Fruit fly (Drosophila melanogaster) whole organism, embryonic: Measurements from ENCODE around the gene CG1317.

Experiments
- Ada2b ChIP-seq: fragments of 200-800 bp; sonication (Bioruptor generic); IDR thresholded peaks from 2 replicates; pipeline ENCODE4 v1.3.6; 2022; ENCODE audit warnings: missing biosample characterization, missing genetic modification characterization
- Aef1 ChIP-seq: fragments of 200-800 bp; sonication (Bioruptor generic); IDR thresholded peaks from 3 replicates; pipeline ENCODE4 v1.3.6; 2022; ENCODE audit warnings: missing biosample characterization, missing genetic modification characterization
- B-H2 ChIP-seq: fragments of 200-800 bp; sonication (Bioruptor generic); optimal IDR thresholded peaks from 2 replicates; lab custom pipeline; 2018; ENCODE audit warnings: missing biosample characterization, mild to moderate bottlenecking, missing genetic modification characterization
- Bdp1 ChIP-seq: fragments of 200-800 bp; sonication (Bioruptor generic); optimal IDR thresholded peaks from 3 replicates; lab custom pipeline; 2016; ENCODE audit warnings: missing biosample characterization, missing genetic modification characterization
- CG12155 ChIP-seq: fragments of 200-800 bp; sonication (Bioruptor generic); optimal IDR thresholded peaks from 3 replicates; lab custom pipeline; 2016; ENCODE audit warnings: missing biosample characterization, missing genetic modification characterization
- CG12659 ChIP-seq: fragments of 200-800 bp; sonication (Bioruptor generic); optimal IDR thresholded peaks from 3 replicates; lab custom pipeline; 2017; ENCODE audit warnings: mild to moderate bottlenecking, missing biosample characterization, missing genetic modification reagents, missing genetic modification characterization
- CG13424 ChIP-seq: fragments of 200-800 bp; sonication (Bioruptor generic); optimal IDR thresholded peaks from 2 replicates; lab custom pipeline; 2019; ENCODE audit warnings: missing biosample characterization, mild to moderate bottlenecking, missing genetic modification characterization, moderate library complexity
- CG14965 ChIP-seq: fragments of 200-800 bp; sonication (Bioruptor generic); optimal IDR thresholded peaks from 2 replicates; lab custom pipeline; 2016; ENCODE audit warnings: missing biosample characterization, missing genetic modification characterization, borderline replicate concordance
- CG1529 ChIP-seq: fragments of 200-800 bp; sonication (Bioruptor generic); optimal IDR thresholded peaks from 3 replicates; lab custom pipeline; 2018; ENCODE audit warnings: missing biosample characterization, missing genetic modification characterization
- CG15696 ChIP-seq: fragments of 200-800 bp; sonication (Bioruptor generic); optimal IDR thresholded peaks from 2 replicates; lab custom pipeline; 2019; ENCODE audit warnings: missing biosample characterization, mild to moderate bottlenecking, missing genetic modification characterization, moderate library complexity
- CG16779 ChIP-seq: fragments of 200-800 bp; sonication (Bioruptor generic); IDR thresholded peaks from 2 replicates; pipeline ENCODE4 v1.3.6; 2022; ENCODE audit warnings: missing biosample characterization, missing genetic modification characterization
- CG17568 ChIP-seq: fragments of 200-800 bp; sonication (Bioruptor generic); optimal IDR thresholded peaks from 2 replicates; lab custom pipeline; 2018; ENCODE audit warnings: missing biosample characterization, mild to moderate bottlenecking, missing genetic modification characterization, moderate library complexity
- CG1792 ChIP-seq: fragments of 200-800 bp; sonication (Bioruptor generic); optimal IDR thresholded peaks from 2 replicates; lab custom pipeline; 2016; ENCODE audit warnings: missing biosample characterization, missing genetic modification characterization
- CG2712 ChIP-seq: fragments of 200-800 bp; optimal IDR thresholded peaks from 3 replicates; lab custom pipeline; 2019; ENCODE audit warnings: missing biosample characterization, mild to moderate bottlenecking, missing genetic modification characterization, moderate library complexity
- CG3163 ChIP-seq: fragments of 200-800 bp; sonication (Bioruptor generic); optimal IDR thresholded peaks from 3 replicates; lab custom pipeline; 2016; ENCODE audit warnings: missing biosample characterization, missing genetic modification characterization
- CG3847 ChIP-seq: fragments of 200-800 bp; sonication (Bioruptor generic); IDR thresholded peaks from 2 replicates; pipeline ENCODE4 v1.3.6; 2022; ENCODE audit warnings: missing biosample characterization, missing genetic modification characterization
- CG6272 ChIP-seq: fragments of 200-800 bp; sonication (Bioruptor generic); IDR thresholded peaks from 2 replicates; pipeline ENCODE4 v1.3.6; 2022; ENCODE audit warnings: missing biosample characterization, missing genetic modification characterization
- CG7839 ChIP-seq: fragments of 200-800 bp; sonication (Bioruptor generic); optimal IDR thresholded peaks from 3 replicates; lab custom pipeline; 2018; ENCODE audit warnings: missing biosample characterization, mild to moderate bottlenecking, missing genetic modification characterization, moderate library complexity
- CG7987 ChIP-seq: fragments of 200-800 bp; sonication (Bioruptor generic); optimal IDR thresholded peaks from 2 replicates; lab custom pipeline; 2018; ENCODE audit warnings: missing biosample characterization, mild to moderate bottlenecking, missing genetic modification characterization, moderate library complexity
- Camta ChIP-seq: fragments of 200-800 bp; sonication (Bioruptor generic); optimal IDR thresholded peaks from 2 replicates; lab custom pipeline; 2016; ENCODE audit warnings: missing biosample characterization, missing genetic modification characterization
- D ChIP-seq, 2 experiments: fragments of 200-800 bp in 1 of 2; fragments of >200 bp in 1 of 2; sonication (Bioruptor generic) in 1 of 2; optimal IDR thresholded peaks; 2 replicates in 1 of 2; 3 replicates in 1 of 2; lab custom pipeline; 2017; ENCODE audit warnings: mild to moderate bottlenecking in 1 of 2, missing biosample characterization in 1 of 2, missing genetic modification characterization in 1 of 2, missing genetic modification reagents in 1 of 2
- Dad ChIP-seq: fragments of 200-800 bp; sonication (Bioruptor generic); optimal IDR thresholded peaks from 3 replicates; lab custom pipeline; 2016; ENCODE audit warnings: missing biosample characterization, missing genetic modification characterization
- Deaf1 ChIP-seq: fragments of 200-800 bp; optimal IDR thresholded peaks from 3 replicates; lab custom pipeline; 2019; ENCODE audit warnings: missing biosample characterization, mild to moderate bottlenecking, missing genetic modification characterization, moderate library complexity
- Dip2 ChIP-seq: fragments of 200-800 bp; sonication (Bioruptor generic); IDR thresholded peaks from 2 replicates; pipeline ENCODE4 v1.3.6; 2022; ENCODE audit warnings: missing biosample characterization, missing genetic modification characterization
- E2f2 ChIP-seq: fragments of 200-800 bp; sonication (Bioruptor generic); IDR thresholded peaks from 2 replicates; pipeline ENCODE4 v1.3.6; 2022; ENCODE audit warnings: missing biosample characterization, missing genetic modification characterization
- Fer2 ChIP-seq: fragments of 200-800 bp; sonication (Bioruptor generic); optimal IDR thresholded peaks from 2 replicates; lab custom pipeline; 2018; ENCODE audit warnings: missing biosample characterization, mild to moderate bottlenecking, missing genetic modification characterization, moderate library complexity
- Jarid2 ChIP-seq: fragments of 200-800 bp; sonication (Bioruptor generic); optimal IDR thresholded peaks from 3 replicates; lab custom pipeline; 2017; ENCODE audit warnings: mild to moderate bottlenecking, missing biosample characterization, missing genetic modification reagents, missing genetic modification characterization
- Max ChIP-seq: fragments of 200-800 bp; sonication (Bioruptor generic); optimal IDR thresholded peaks from 2 replicates; lab custom pipeline; 2016; ENCODE audit warnings: missing biosample characterization, mild to moderate bottlenecking, missing genetic modification characterization
- NfI ChIP-seq: fragments of 200-800 bp; sonication (Bioruptor generic); optimal IDR thresholded peaks from 3 replicates; lab custom pipeline; 2018; ENCODE audit warnings: missing biosample characterization, mild to moderate bottlenecking, missing genetic modification characterization, moderate library complexity
- Sry-β ChIP-seq: fragments of 200-800 bp; sonication (Bioruptor generic); optimal IDR thresholded peaks from 2 replicates; lab custom pipeline; 2018; ENCODE audit warnings: missing biosample characterization, mild to moderate bottlenecking, missing genetic modification characterization, moderate library complexity
- TFAM ChIP-seq: fragments of 200-800 bp; sonication (Bioruptor generic); optimal IDR thresholded peaks from 2 replicates; lab custom pipeline; 2017; ENCODE audit warnings: missing biosample characterization, missing genetic modification characterization, inconsistent platforms
- abd-A ChIP-seq: fragments of 200-800 bp; sonication (Bioruptor generic); optimal IDR thresholded peaks from 3 replicates; lab custom pipeline; 2019; ENCODE audit warnings: missing biosample characterization, mild to moderate bottlenecking, missing genetic modification characterization, moderate library complexity
- ac ChIP-seq: fragments of 200-800 bp; sonication (Bioruptor generic); optimal IDR thresholded peaks from 3 replicates; lab custom pipeline; 2017; ENCODE audit warnings: missing biosample characterization, mild to moderate bottlenecking, missing genetic modification characterization
- btn ChIP-seq: fragments of 200-800 bp; sonication (Bioruptor generic); optimal IDR thresholded peaks from 2 replicates; lab custom pipeline; 2016; ENCODE audit warnings: missing biosample characterization, missing genetic modification characterization
- dati ChIP-seq: fragments of 200-800 bp; sonication (Bioruptor generic); IDR thresholded peaks from 2 replicates; pipeline ENCODE4 v1.3.6; 2022; ENCODE audit warnings: missing biosample characterization, missing genetic modification characterization
- gt ChIP-seq: fragments of 200-800 bp; sonication (Bioruptor generic); IDR thresholded peaks from 2 replicates; pipeline ENCODE4 v1.3.6; 2022; ENCODE audit warnings: missing biosample characterization, missing genetic modification characterization
- hkb ChIP-seq, 2 experiments: fragments of 200-800 bp in 1 of 2; fragments of >200 bp in 1 of 2; sonication (Bioruptor generic) in 1 of 2; IDR thresholded peaks in 1 of 2; optimal IDR thresholded peaks in 1 of 2; 2 replicates each; pipeline versions ENCODE4 v1.3.6 to Lab custom; 2017 to 2022; ENCODE audit warnings: missing biosample characterization in 1 of 2, missing genetic modification characterization in 1 of 2
- hth ChIP-seq: fragments of >200 bp; optimal IDR thresholded peaks from 2 replicates; lab custom pipeline; 2017; ENCODE audit warnings: inconsistent platforms
- lmd ChIP-seq: fragments of 200-800 bp; sonication (Bioruptor generic); IDR thresholded peaks from 2 replicates; pipeline ENCODE4 v1.3.6; 2022; ENCODE audit warnings: missing biosample characterization, missing genetic modification characterization
- nau ChIP-seq: fragments of 200-800 bp; sonication (Bioruptor generic); optimal IDR thresholded peaks from 3 replicates; lab custom pipeline; 2017; ENCODE audit warnings: missing biosample characterization, mild to moderate bottlenecking, missing genetic modification characterization, missing genetic modification reagents
- nmo ChIP-seq: fragments of 200-800 bp; sonication (Bioruptor generic); optimal IDR thresholded peaks from 2 replicates; lab custom pipeline; 2018; ENCODE audit warnings: missing biosample characterization, mild to moderate bottlenecking, missing genetic modification characterization, moderate library complexity
- p53 ChIP-seq: fragments of 200-800 bp; sonication (Bioruptor generic); optimal IDR thresholded peaks from 2 replicates; lab custom pipeline; 2016; ENCODE audit warnings: missing biosample characterization, missing genetic modification characterization
- pnt ChIP-seq: fragments of 200-800 bp; sonication (Bioruptor generic); optimal IDR thresholded peaks from 3 replicates; lab custom pipeline; 2016; ENCODE audit warnings: missing biosample characterization, missing genetic modification characterization
- run ChIP-seq: fragments of 200-800 bp; sonication (Bioruptor generic); optimal IDR thresholded peaks from 3 replicates; lab custom pipeline; 2018; ENCODE audit warnings: missing biosample characterization, mild to moderate bottlenecking, missing genetic modification characterization
- salm ChIP-seq: fragments of 200-800 bp; sonication (Bioruptor generic); optimal IDR thresholded peaks from 2 replicates; lab custom pipeline; 2018; ENCODE audit warnings: missing biosample characterization, mild to moderate bottlenecking, missing genetic modification characterization
- sc ChIP-seq, 3 experiments: fragments of >200 bp in 2 of 3; fragments of 200-800 bp in 1 of 3; sonication (Bioruptor generic) in 1 of 3; optimal IDR thresholded peaks; 2 replicates in 2 of 3; 3 replicates in 1 of 3; lab custom pipeline; 2017; ENCODE audit warnings: mild to moderate bottlenecking in 1 of 3, missing biosample characterization in 1 of 3, missing genetic modification characterization in 1 of 3, missing genetic modification reagents in 1 of 3
- schlank ChIP-seq: fragments of 200-800 bp; sonication (Bioruptor generic); optimal IDR thresholded peaks from 2 replicates; lab custom pipeline; 2018; ENCODE audit warnings: missing biosample characterization, mild to moderate bottlenecking, missing genetic modification characterization
- slp2 ChIP-seq: fragments of 200-800 bp; sonication (Bioruptor generic); optimal IDR thresholded peaks from 2 replicates; lab custom pipeline; 2016; ENCODE audit warnings: missing biosample characterization, missing genetic modification characterization

CG1317 gene

DNA sequence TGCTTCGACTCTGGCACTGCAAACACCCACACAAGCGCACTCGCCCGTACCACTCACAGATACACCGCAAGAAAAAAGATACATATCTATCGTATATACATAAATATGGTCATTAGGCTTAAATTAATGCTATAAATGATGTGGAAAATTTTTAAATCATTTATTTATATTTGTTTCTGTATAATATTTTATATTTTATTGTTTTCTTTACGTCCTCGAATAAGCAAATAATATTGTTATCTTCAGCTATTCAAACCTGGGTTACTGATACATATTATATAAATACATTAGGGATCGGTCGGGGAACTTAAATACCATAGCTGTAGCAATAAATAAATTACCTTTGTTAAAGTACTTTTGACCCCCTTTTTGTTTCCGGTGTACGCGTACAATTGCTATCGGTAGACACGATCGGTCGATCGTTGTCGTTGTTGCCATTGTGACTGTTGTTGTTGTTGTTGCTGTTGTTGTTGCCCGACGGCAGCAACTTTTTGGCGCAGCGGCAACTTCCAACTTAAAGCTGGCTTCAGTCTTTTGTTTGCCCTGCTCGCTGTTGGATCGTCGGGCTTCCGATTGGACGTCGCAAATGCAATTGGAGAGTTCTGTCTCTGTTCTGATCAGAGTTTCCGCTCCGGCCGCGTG lies 45.8 kb upstream of the CG1317 start (continued):
- TF ChIP-seq schlank (no peak), B-H2 (no peak), hth (no peak), Dip2 (GFP tag; lab: Robert Waterston, UW) (no peak), btn (GFP tag; lab: Kevin White, UChicago) (no peak), salm (peak; percentile 57), CG1529 (GFP tag; lab: Kevin White, UChicago) (peak; percentile 72), Aef1 (GFP tag; lab: Robert Waterston, UW) (peak; percentile 46; the same call in 2 of the 3 replicates), CG15696 (peak; percentile 43), D (optimal IDR thresholded peaks at IDR 0.05; lab: Kevin White, UChicago) (no peak), D (GFP tag; optimal IDR thresholded peaks at IDR 0.05; lab: Kevin White, UChicago) (peak; percentile 75), lmd (GFP tag; lab: Robert Waterston, UW) (peak; percentile 65), sc (optimal IDR thresholded peaks at IDR 0.05; lab: Kevin White, UChicago) (no peak), sc (GFP tag; optimal IDR thresholded peaks at IDR 0.05; lab: Kevin White, UChicago) (peak; percentile 69), Deaf1 (tag; lab: Kevin White, UChicago) (peak; percentile 72), abd-A (tag; lab: Kevin White, UChicago) (no peak), CG14965 (GFP tag; lab: Kevin White, UChicago) (no peak), TFAM (GFP tag; lab: Kevin White, UChicago) (no peak), Fer2 (tag; lab: Kevin White, UChicago) (peak; percentile 25), Dad (GFP tag; lab: Kevin White, UChicago) (no peak), Jarid2 (GFP tag; lab: Kevin White, UChicago) (peak; percentile 12), Bdp1 (GFP tag; lab: Kevin White, UChicago) (no peak), nau (GFP tag; lab: Kevin White, UChicago) (peak; percentile 73), CG1792 (GFP tag; lab: Kevin White, UChicago) (no peak), CG3847 (GFP tag; lab: Robert Waterston, UW) (peak; percentile 43; the same call in 1 of the 2 replicates), CG17568 (GFP tag; lab: Kevin White, UChicago) (peak; percentile 31), CG16779 (GFP tag; lab: Robert Waterston, UW) (no peak), Max (GFP tag; lab: Kevin White, UChicago) (peak; percentile 28), slp2 (no peak), CG6272 (no peak), CG7987 (GFP tag; lab: Kevin White, UChicago) (peak; percentile 15), Camta (GFP tag; lab: Kevin White, UChicago) (no peak), pnt (GFP tag; lab: Kevin White, UChicago) (no peak), CG12659 (GFP tag; lab: Kevin White, UChicago) (peak; percentile 79), hkb (optimal IDR thresholded peaks at IDR 0.05; lab: Kevin White, UChicago) (no peak), hkb (GFP tag; IDR thresholded peaks at IDR 0.05; lab: Robert Waterston, UW) (peak; percentile 58; the same call in 1 of the 2 replicates), p53 (GFP tag; lab: Kevin White, UChicago) (no peak), Sry-β (GFP tag; lab: Kevin White, UChicago) (no peak), CG13424 (peak; percentile 87), NfI (GFP tag; lab: Kevin White, UChicago) (peak; percentile 75), CG7839 (peak; percentile 87), nmo (GFP tag; lab: Kevin White, UChicago) (peak; percentile 90), Ada2b (0 out of 2 replicates have a peak, but pooled peaks have one; percentile 4), gt (GFP tag; lab: Robert Waterston, UW) (no peak), ac (GFP tag; lab: Kevin White, UChicago) (no peak), dati (GFP tag; lab: Robert Waterston, UW) (no peak), CG2712 (tag; lab: Kevin White, UChicago) (peak; percentile 81), CG3163 (no peak), E2f2 (GFP tag; lab: Robert Waterston, UW) (peak; percentile 43; the same call in 1 of the 2 replicates), run (tag; lab: Kevin White, UChicago) (peak; percentile 35), CG12155 (GFP tag; lab: Kevin White, UChicago) (peak; percentile 39)
